Worm (Caenorhabditis elegans) whole organism, late embryonic: ENCODE results near the gene klp-3.

Source experiments
- ama-1 ChIP-seq: fragments of 150-350 bp; optimal IDR thresholded peaks from 2 replicates; lab custom pipeline; 2014
- ceh-14 ChIP-seq: sonication (generic microtip); optimal IDR thresholded peaks from 2 replicates; lab custom pipeline; 2016; ENCODE audit warnings: missing genotype, missing genetic modification characterization, missing compliant biosample characterization
- ceh-2 ChIP-seq: sonication (generic microtip); optimal IDR thresholded peaks from 2 replicates; lab custom pipeline; 2016; ENCODE audit warnings: missing genotype, missing genetic modification characterization, missing compliant biosample characterization
- elt-2 ChIP-seq: sonication (generic microtip); optimal IDR thresholded peaks from 2 replicates; lab custom pipeline; 2016; ENCODE audit warnings: missing genetic modification reagents, missing genetic modification characterization, missing compliant biosample characterization
- ets-4 ChIP-seq: sonication (generic microtip); optimal IDR thresholded peaks from 2 replicates; lab custom pipeline; 2016; ENCODE audit warnings: missing genetic modification characterization, missing compliant biosample characterization
- gmeb-2 ChIP-seq: sonication (generic microtip); optimal IDR thresholded peaks from 2 replicates; lab custom pipeline; 2016; ENCODE audit warnings: missing genetic modification characterization, inconsistent platforms, missing compliant biosample characterization
- lim-6 ChIP-seq: sonication (generic microtip); optimal IDR thresholded peaks from 2 replicates; lab custom pipeline; 2016; ENCODE audit warnings: missing genetic modification characterization, missing compliant biosample characterization
- pat-9 ChIP-seq: fragments of 200-800 bp; sonication (Bioruptor generic); optimal IDR thresholded peaks from 2 replicates; lab custom pipeline; 2018; ENCODE audit warnings: mild to moderate bottlenecking, missing genetic modification characterization, moderate library complexity, missing compliant biosample characterization
- pax-1 ChIP-seq: fragments of 150-350 bp; optimal IDR thresholded peaks from 2 replicates; lab custom pipeline; 2014; ENCODE audit warnings: missing biosample characterization, missing genetic modification characterization
- ref-2 ChIP-seq: sonication (generic microtip); optimal IDR thresholded peaks from 2 replicates; lab custom pipeline; 2016; ENCODE audit warnings: missing genetic modification characterization, missing compliant biosample characterization
- syd-9 ChIP-seq: sonication (generic microtip); optimal IDR thresholded peaks from 2 replicates; lab custom pipeline; 2016; ENCODE audit warnings: mild to moderate bottlenecking, missing genetic modification characterization, moderate library complexity, missing compliant biosample characterization
- tbx-2 ChIP-seq: sonication (generic microtip); optimal IDR thresholded peaks from 2 replicates; lab custom pipeline; 2016; ENCODE audit warnings: missing genetic modification characterization, missing compliant biosample characterization

DNA sequence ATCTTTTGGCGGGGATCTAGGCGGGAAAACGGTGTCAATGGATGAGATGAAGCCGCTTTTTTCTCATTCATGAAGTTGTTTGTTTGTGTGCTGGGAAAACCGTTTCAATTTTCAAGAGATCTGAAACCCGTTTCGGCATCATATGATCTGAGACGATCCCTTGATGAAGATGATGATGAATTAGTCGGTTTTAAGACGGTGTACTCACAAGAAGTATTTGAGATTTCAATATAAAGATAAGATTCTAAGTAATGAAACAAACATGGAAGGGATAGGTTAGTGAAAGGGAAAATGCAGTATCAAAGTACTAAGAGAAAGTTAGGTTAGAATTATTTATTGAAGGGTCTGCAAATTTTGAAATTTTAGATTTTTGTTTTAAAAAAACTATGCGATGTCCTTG, 34.0 kb upstream of the klp-3 start:
- TF ChIP-seq pax-1 (tag; lab: Kevin White, UChicago): no peak
- no peak for TF ChIP-seq ets-4 (tag; lab: Kevin White, UChicago)
- TF ChIP-seq pat-9 (tag; lab: Kevin White, UChicago): no peak
- TF ChIP-seq ref-2 (tag; lab: Kevin White, UChicago): no peak
- no peak for TF ChIP-seq elt-2
- TF ChIP-seq tbx-2 (tag; lab: Kevin White, UChicago): no peak
- no peak for TF ChIP-seq ceh-2 (tag; lab: Kevin White, UChicago)
- TF ChIP-seq ceh-14 (tag; lab: Kevin White, UChicago): no peak
- no peak for TF ChIP-seq ama-1
- no peak for TF ChIP-seq syd-9 (tag; lab: Kevin White, UChicago)
- TF ChIP-seq lim-6: no peak
- TF ChIP-seq gmeb-2 (tag; lab: Kevin White, UChicago): no peak
